Worm (Caenorhabditis elegans) whole organism, late embryonic: ENCODE data around the gene F31B12.3.

Experiments
- Y22D7AL.16 ChIP-seq: sonication (generic microtip); optimal IDR thresholded peaks from 2 replicates; lab custom pipeline; 2016; ENCODE audit warnings: missing genetic modification characterization, missing compliant biosample characterization
- ama-1 ChIP-seq: fragments of 150-350 bp; optimal IDR thresholded peaks from 2 replicates; lab custom pipeline; 2014
- dmd-4 ChIP-seq: sonication (generic microtip); optimal IDR thresholded peaks from 2 replicates; lab custom pipeline; 2016; ENCODE audit warnings: borderline replicate concordance, missing genetic modification characterization, missing compliant biosample characterization
- elt-2 ChIP-seq: sonication (generic microtip); optimal IDR thresholded peaks from 2 replicates; lab custom pipeline; 2016; ENCODE audit warnings: missing genetic modification reagents, missing genetic modification characterization, missing compliant biosample characterization
- fax-1 ChIP-seq: sonication (generic microtip); optimal IDR thresholded peaks from 2 replicates; lab custom pipeline; 2016; ENCODE audit warnings: missing genotype, missing genetic modification characterization, missing compliant biosample characterization
- hlh-30 ChIP-seq: sonication (generic microtip); optimal IDR thresholded peaks from 2 replicates; lab custom pipeline; 2017; ENCODE audit warnings: antibody characterized with exemption, missing genetic modification characterization, missing compliant biosample characterization; ENCODE audit not compliant: insufficient read depth
- madf-2 ChIP-seq: sonication (generic microtip); optimal IDR thresholded peaks from 2 replicates; lab custom pipeline; 2017; ENCODE audit warnings: missing genetic modification characterization, missing compliant biosample characterization
- nhr-232 ChIP-seq: sonication (generic microtip); optimal IDR thresholded peaks from 2 replicates; lab custom pipeline; 2016; ENCODE audit warnings: missing genetic modification characterization, missing compliant biosample characterization
- odd-2 ChIP-seq: sonication (generic microtip); optimal IDR thresholded peaks from 2 replicates; lab custom pipeline; 2017; ENCODE audit warnings: antibody characterized with exemption, mild to moderate bottlenecking, missing genetic modification characterization, missing compliant biosample characterization
- pha-4 ChIP-seq: fragments of 150-350 bp; optimal IDR thresholded peaks from 2 replicates; lab custom pipeline; 2018; ENCODE audit warnings: missing biosample characterization, missing genetic modification reagents, missing genetic modification characterization
- pqm-1 ChIP-seq: sonication (generic microtip); optimal IDR thresholded peaks from 2 replicates; lab custom pipeline; 2016; ENCODE audit warnings: missing genetic modification characterization, missing compliant biosample characterization
- sdc-2 ChIP-seq: sonication (generic microtip); optimal IDR thresholded peaks from 2 replicates; lab custom pipeline; 2016; ENCODE audit warnings: missing genotype, missing genetic modification characterization, missing compliant biosample characterization

DNA sequence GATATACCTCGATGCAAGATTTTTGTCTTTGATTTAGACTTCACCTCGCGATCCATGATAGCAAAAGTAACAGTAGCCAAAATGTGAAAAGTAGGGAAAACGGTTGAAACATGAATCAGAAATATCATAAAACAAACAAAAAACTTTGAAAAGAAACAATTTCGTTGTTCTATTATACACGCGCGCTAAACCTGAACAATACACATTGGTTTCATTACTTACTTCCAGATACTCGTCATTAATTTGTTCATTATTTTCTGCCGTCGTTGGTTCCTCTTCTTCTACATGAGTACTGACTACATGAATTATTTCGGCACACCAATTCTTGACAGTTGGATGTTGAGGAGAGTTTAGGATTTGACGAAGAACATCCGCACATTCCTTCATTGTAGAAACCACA, at the start of gene F31B12.3:
- TF ChIP-seq odd-2 (tag; lab: Kevin White, UChicago): no peak
- no peak for TF ChIP-seq madf-2
- TF ChIP-seq fax-1: no peak
- no peak for TF ChIP-seq sdc-2
- TF ChIP-seq nhr-232: no peak
- no peak for TF ChIP-seq dmd-4
- TF ChIP-seq Y22D7AL.16 (tag; lab: Kevin White, UChicago): no peak
- no peak for TF ChIP-seq pqm-1 (tag; lab: Kevin White, UChicago)
- TF ChIP-seq hlh-30 (tag; lab: Kevin White, UChicago): no peak
- no peak for TF ChIP-seq ama-1 (lab: Kevin White, UChicago)
- no peak for TF ChIP-seq pha-4
- TF ChIP-seq elt-2: no peak
